Worm (Caenorhabditis elegans) whole organism, L4 larva: ENCODE results near the gene rec-8.

Experiments
- ceh-82 ChIP-seq: sonication (generic microtip); optimal IDR thresholded peaks from 2 replicates; lab custom pipeline; 2017; ENCODE audit warnings: missing biosample characterization, missing genetic modification characterization
- jun-1 ChIP-seq: fragments of 150-350 bp; optimal IDR thresholded peaks from 2 replicates; lab custom pipeline; 2014; ENCODE audit warnings: missing biosample characterization, missing genetic modification reagents, missing genetic modification characterization
- lin-13 ChIP-seq: fragments of 150-350 bp; optimal IDR thresholded peaks from 2 replicates; lab custom pipeline; 2014; ENCODE audit warnings: missing biosample characterization, missing genetic modification reagents, missing genetic modification characterization
- mxl-2 ChIP-seq: fragments of 200-800 bp; sonication (Bioruptor generic); conservative IDR thresholded peaks from 2 replicates; pipeline ENCODE4 v1.3.6; 2022; ENCODE audit warnings: missing genetic modification reagents, missing genetic modification characterization, missing compliant biosample characterization
- nhr-11 ChIP-seq: fragments of 150-350 bp; optimal IDR thresholded peaks from 2 replicates; lab custom pipeline; 2014; ENCODE audit warnings: missing biosample characterization, missing genetic modification characterization
- nhr-237 ChIP-seq: sonication (generic microtip); optimal IDR thresholded peaks from 2 replicates; lab custom pipeline; 2017; ENCODE audit warnings: missing biosample characterization, missing genetic modification characterization
- pha-4 ChIP-seq, 2 experiments: fragments of 150-350 bp in 1 of 2; fragments of 200-800 bp in 1 of 2; sonication (Bioruptor generic) in 1 of 2; IDR thresholded peaks in 1 of 2; optimal IDR thresholded peaks in 1 of 2; 2 replicates each; pipeline versions ENCODE4 v1.3.6 to Lab custom; 2014 to 2022; ENCODE audit warnings: missing genetic modification characterization in 2 of 2, missing genetic modification reagents in 2 of 2, missing biosample characterization in 1 of 2, missing compliant biosample characterization in 1 of 2
- unc-62 ChIP-seq, 3 experiments: fragments of 150-350 bp in 1 of 3; sonication (generic microtip); optimal IDR thresholded peaks in 2 of 3; peaks in 1 of 3; 1 replicate in 1 of 3; 2 replicates in 2 of 3; lab custom pipeline; 2014 to 2017; ENCODE audit warnings: missing biosample characterization in 3 of 3, missing genetic modification characterization in 3 of 3, missing genetic modification reagents in 3 of 3, missing genotype in 1 of 3

- TF ChIP-seq nhr-11 (tag; lab: Kevin White, UChicago): no peak
- TF ChIP-seq jun-1 (tag; lab: Kevin White, UChicago): no peak
- TF ChIP-seq mxl-2 (GFP tag; lab: Robert Waterston, UW): no peak
- TF ChIP-seq lin-13 (GFP tag; lab: Kevin White, UChicago): no peak
- no peak for TF ChIP-seq nhr-237
- TF ChIP-seq unc-62 (GFP tag; optimal IDR thresholded peaks at IDR 0.05 in 1 of 2; lab: Kevin White, UChicago): no peak
- no peak for TF ChIP-seq unc-62 (tag; optimal IDR thresholded peaks at IDR 0.05; lab: Kevin White, UChicago)
- TF ChIP-seq ceh-82 (tag; lab: Kevin White, UChicago): no peak
- no peak for TF ChIP-seq pha-4 (GFP tag; IDR thresholded peaks at IDR 0.05; lab: Robert Waterston, UW)
- no peak for TF ChIP-seq pha-4 (tag; optimal IDR thresholded peaks at IDR 0.05; lab: Kevin White, UChicago)
These were observed 7.2 kb upstream of the rec-8 start, which contains the start of gene Y62E10A.3 for ce11 chrIV:13360144-13360543.
